Fruit fly (Drosophila melanogaster) whole organism, adult: Measurements from ENCODE around the gene Hsp60A.

Source experiments
- CG11617 ChIP-seq: fragments of 200-800 bp; sonication (Bioruptor generic); optimal IDR thresholded peaks from 2 replicates; lab custom pipeline; 2017; ENCODE audit warnings: mild to moderate bottlenecking, missing biosample characterization, missing genetic modification reagents, missing genetic modification characterization
- CG12768 ChIP-seq: fragments of 200-800 bp; sonication (Bioruptor generic); optimal IDR thresholded peaks from 2 replicates; lab custom pipeline; 2017; ENCODE audit warnings: missing biosample characterization, missing genetic modification characterization, mild to moderate bottlenecking, moderate library complexity, missing genetic modification reagents
- CG14711 ChIP-seq: fragments of 200-800 bp; sonication (Bioruptor generic); optimal IDR thresholded peaks from 2 replicates; lab custom pipeline; 2018; ENCODE audit warnings: missing biosample characterization, mild to moderate bottlenecking, missing genetic modification characterization, moderate library complexity
- CG1620 ChIP-seq: fragments of 200-800 bp; sonication (Bioruptor generic); optimal IDR thresholded peaks from 2 replicates; lab custom pipeline; 2016; ENCODE audit warnings: missing biosample characterization, missing genetic modification characterization
- CG33017 ChIP-seq: fragments of 200-800 bp; sonication (Bioruptor generic); optimal IDR thresholded peaks from 2 replicates; lab custom pipeline; 2018; ENCODE audit warnings: missing biosample characterization, mild to moderate bottlenecking, missing genetic modification characterization, moderate library complexity
- CG5204 ChIP-seq: fragments of 200-800 bp; sonication (Bioruptor generic); optimal IDR thresholded peaks from 2 replicates; lab custom pipeline; 2016; ENCODE audit warnings: missing biosample characterization, missing genetic modification characterization
- CG7045 ChIP-seq: fragments of 200-800 bp; sonication (Bioruptor generic); optimal IDR thresholded peaks from 2 replicates; lab custom pipeline; 2017; ENCODE audit warnings: missing biosample characterization, mild to moderate bottlenecking, missing genetic modification characterization
- CG7101 ChIP-seq: fragments of 200-800 bp; sonication (Bioruptor generic); optimal IDR thresholded peaks from 2 replicates; lab custom pipeline; 2018; ENCODE audit warnings: missing biosample characterization, mild to moderate bottlenecking, missing genetic modification characterization, moderate library complexity
- Clk ChIP-seq: fragments of 200-800 bp; sonication (Bioruptor generic); optimal IDR thresholded peaks from 2 replicates; lab custom pipeline; 2017; ENCODE audit warnings: missing biosample characterization, missing genetic modification characterization
- Crg-1 ChIP-seq: fragments of 200-800 bp; sonication (Bioruptor generic); optimal IDR thresholded peaks from 2 replicates; lab custom pipeline; 2016; ENCODE audit warnings: missing biosample characterization, missing genetic modification characterization
- Hr96 ChIP-seq: fragments of 200-800 bp; sonication (Bioruptor generic); optimal IDR thresholded peaks from 2 replicates; lab custom pipeline; 2016; ENCODE audit warnings: missing biosample characterization, missing genetic modification characterization
- Mnt ChIP-seq: fragments of 200-800 bp; sonication (Bioruptor generic); optimal IDR thresholded peaks from 2 replicates; lab custom pipeline; 2016; ENCODE audit warnings: missing biosample characterization, mild to moderate bottlenecking, missing genetic modification characterization
- bab1 ChIP-seq: fragments of 200-800 bp; sonication (Bioruptor generic); optimal IDR thresholded peaks from 3 replicates; lab custom pipeline; 2019; ENCODE audit warnings: missing biosample characterization, mild to moderate bottlenecking, missing genetic modification characterization, moderate library complexity
- cic ChIP-seq: fragments of 200-800 bp; sonication (Bioruptor generic); optimal IDR thresholded peaks from 2 replicates; lab custom pipeline; 2017; ENCODE audit warnings: missing biosample characterization, mild to moderate bottlenecking, missing genetic modification characterization, moderate library complexity
- cnc ChIP-seq, 2 experiments: fragments of >200 bp; optimal IDR thresholded peaks; 2 replicates each; lab custom pipeline; 2017
- kay ChIP-seq: fragments of 200-800 bp; sonication (Bioruptor generic); peaks from one replicate; lab custom pipeline; 2016; ENCODE audit warnings: missing biosample characterization, missing genetic modification characterization, borderline replicate concordance
- ovo ChIP-seq: fragments of 200-800 bp; sonication (Bioruptor generic); optimal IDR thresholded peaks from 2 replicates; lab custom pipeline; 2016; ENCODE audit warnings: missing biosample characterization, missing genetic modification characterization
- pad ChIP-seq: fragments of 200-800 bp; sonication (Bioruptor generic); optimal IDR thresholded peaks from 3 replicates; lab custom pipeline; 2017; ENCODE audit warnings: missing biosample characterization, missing genetic modification characterization, mild to moderate bottlenecking, moderate library complexity, missing genetic modification reagents
- tj ChIP-seq: fragments of 200-800 bp; sonication (Bioruptor generic); optimal IDR thresholded peaks from 3 replicates; lab custom pipeline; 2017; ENCODE audit warnings: missing biosample characterization, mild to moderate bottlenecking, missing genetic modification characterization, moderate library complexity
- toe ChIP-seq: fragments of 200-800 bp; sonication (Bioruptor generic); optimal IDR thresholded peaks from 2 replicates; lab custom pipeline; 2016; ENCODE audit warnings: missing biosample characterization, missing genetic modification characterization

Gene Hsp60A

dm6 chrX:11128828-11129227 lies 20.5 kb downstream of the Hsp60A start, which contains the start of gene SrpRalpha:
Gene SrpRalpha, minus strand, starts transcription at chrX:11129087.
- TF ChIP-seq Clk (GFP tag; lab: Kevin White, UChicago) (no peak), CG7045 (GFP tag; lab: Kevin White, UChicago) (no peak), CG7101 (no peak), Crg-1 (GFP tag; lab: Kevin White, UChicago) (no peak), bab1 (GFP tag; lab: Kevin White, UChicago) (peak; percentile 9), CG1620 (GFP tag; lab: Kevin White, UChicago) (no peak)

DNA sequence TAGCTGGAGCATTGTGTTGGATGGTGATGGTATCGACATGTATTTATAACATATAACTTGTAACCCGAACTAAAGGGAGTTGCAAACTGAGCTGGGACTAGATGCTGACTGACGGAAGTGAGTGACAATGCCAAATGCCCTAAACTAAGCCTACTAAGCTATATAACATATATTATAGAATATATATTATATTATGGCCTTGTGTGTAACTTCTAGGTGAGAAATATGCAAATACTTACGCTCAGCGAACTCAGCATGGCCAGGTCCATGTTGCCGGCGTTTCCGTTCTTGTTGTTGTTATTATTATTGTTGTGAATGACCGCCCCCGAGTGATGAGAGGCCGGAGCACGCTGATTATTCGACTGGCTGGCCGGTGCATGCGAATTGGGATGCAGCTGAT lies 24.0 kb downstream of the Hsp60A start, which contains the start of gene CG44385:
Gene CG44385, minus strand, starts transcription at position 101 of the 400 bp plus-strand sequence.
- no peak for TF ChIP-seq Crg-1 (GFP tag; lab: Kevin White, UChicago)
- TF ChIP-seq CG1620 (GFP tag; lab: Kevin White, UChicago): no peak
- no peak for TF ChIP-seq bab1 (GFP tag; lab: Kevin White, UChicago)
- TF ChIP-seq Hr96 (GFP tag; lab: Kevin White, UChicago): no peak
- TF ChIP-seq kay (GFP tag; lab: Kevin White, UChicago): no peak
- TF ChIP-seq tj (GFP tag; lab: Kevin White, UChicago): no peak
- TF ChIP-seq CG11617 (GFP tag; lab: Kevin White, UChicago): no peak
- no peak for TF ChIP-seq pad (GFP tag; lab: Kevin White, UChicago)
- no peak for TF ChIP-seq CG33017 (tag; lab: Kevin White, UChicago)
- no peak for TF ChIP-seq ovo
- no peak for TF ChIP-seq CG12768 (GFP tag; lab: Kevin White, UChicago)
- no peak for TF ChIP-seq cnc (optimal IDR thresholded peaks at IDR 0.05; lab: Kevin White, UChicago)
- no peak for TF ChIP-seq cic (GFP tag; lab: Kevin White, UChicago)
- no peak for TF ChIP-seq CG14711 (tag; lab: Kevin White, UChicago)
- TF ChIP-seq CG7101: no peak
- no peak for TF ChIP-seq Mnt
- no peak for TF ChIP-seq Clk (GFP tag; lab: Kevin White, UChicago)

- TF ChIP-seq ovo (peak; percentile 33), kay (GFP tag; lab: Kevin White, UChicago) (no peak), CG1620 (GFP tag; lab: Kevin White, UChicago) (peak; percentile 23)
Observed at dm6 chrX:11135840-11136586, 27.7 kb downstream of the Hsp60A start.

- TF ChIP-seq toe (GFP tag; lab: Kevin White, UChicago): no peak
- peak; percentile 39 for TF ChIP-seq tj (GFP tag; lab: Kevin White, UChicago)
- no peak for TF ChIP-seq bab1 (GFP tag; lab: Kevin White, UChicago)
- TF ChIP-seq ovo: peak; percentile 31
- peak; percentile 50 for TF ChIP-seq Mnt
- peak; percentile 35 for TF ChIP-seq CG11617 (GFP tag; lab: Kevin White, UChicago)
- TF ChIP-seq cnc (optimal IDR thresholded peaks at IDR 0.05; lab: Kevin White, UChicago): no peak
- peak; percentile 20 for TF ChIP-seq CG7045 (GFP tag; lab: Kevin White, UChicago)
- peak; percentile 76 for TF ChIP-seq Crg-1 (GFP tag; lab: Kevin White, UChicago)
- TF ChIP-seq CG5204 (GFP tag; lab: Kevin White, UChicago): no peak
- TF ChIP-seq CG7101: peak; percentile 72
- TF ChIP-seq CG33017 (tag; lab: Kevin White, UChicago): no peak
- TF ChIP-seq cic (GFP tag; lab: Kevin White, UChicago): no peak
- no peak for TF ChIP-seq Clk (GFP tag; lab: Kevin White, UChicago)
- TF ChIP-seq kay (GFP tag; lab: Kevin White, UChicago): no peak
- no peak for TF ChIP-seq Hr96 (GFP tag; lab: Kevin White, UChicago)
- TF ChIP-seq CG14711 (tag; lab: Kevin White, UChicago): peak; percentile 45
- peak; percentile 79 for TF ChIP-seq pad (GFP tag; lab: Kevin White, UChicago)
- peak; percentile 85 for TF ChIP-seq CG1620 (GFP tag; lab: Kevin White, UChicago)
- TF ChIP-seq CG12768 (GFP tag; lab: Kevin White, UChicago): peak; percentile 35
Observed at dm6 chrX:11136587-11137512, 28.6 kb downstream of the Hsp60A start, which contains the start of gene Klp10A. Gene Klp10A, minus strand, starts transcription at chrX:11137118.

DNA sequence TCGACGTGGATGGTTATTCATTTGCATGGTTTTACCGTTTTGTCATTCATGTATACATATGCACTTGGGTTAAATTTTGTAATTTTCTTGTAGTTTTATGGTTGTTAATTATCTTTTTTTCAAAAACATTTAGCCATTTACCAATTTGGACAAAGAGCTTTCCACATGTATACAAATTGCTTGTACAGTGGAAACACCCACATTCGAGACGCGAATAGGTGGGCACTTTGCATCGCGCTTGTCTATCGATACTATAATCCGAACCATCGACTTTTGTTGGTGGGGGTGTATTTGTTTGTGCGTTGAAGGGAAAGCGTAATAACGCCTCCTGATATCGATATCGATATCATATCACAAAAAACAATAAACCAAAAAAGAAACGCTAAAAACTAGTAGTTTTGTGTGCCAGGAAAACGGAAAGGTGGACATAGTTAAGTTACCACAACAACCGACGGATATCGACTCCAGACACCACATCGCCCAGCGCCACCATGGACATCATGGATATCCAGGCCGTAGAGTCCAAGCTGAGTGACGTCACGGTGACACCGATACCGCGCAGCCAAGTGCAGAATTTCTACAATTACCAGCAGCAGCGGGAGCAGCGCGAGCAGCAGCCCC lies 29.4 kb downstream of the Hsp60A start, which contains the start of gene CDK2AP1:
Gene CDK2AP1, plus strand, starts transcription at position 294 of the 621 bp plus-strand sequence.
- TF ChIP-seq Hr96 (GFP tag; lab: Kevin White, UChicago) (no peak), toe (GFP tag; lab: Kevin White, UChicago) (peak; percentile 32), CG1620 (GFP tag; lab: Kevin White, UChicago) (no peak), tj (GFP tag; lab: Kevin White, UChicago) (no peak), Crg-1 (GFP tag; lab: Kevin White, UChicago) (no peak), Mnt (peak; percentile 51), CG5204 (GFP tag; lab: Kevin White, UChicago) (no peak), CG12768 (GFP tag; lab: Kevin White, UChicago) (no peak), cic (GFP tag; lab: Kevin White, UChicago) (no peak), CG7101 (no peak), bab1 (GFP tag; lab: Kevin White, UChicago) (peak; percentile 49), pad (GFP tag; lab: Kevin White, UChicago) (no peak), kay (GFP tag; lab: Kevin White, UChicago) (no peak), CG33017 (tag; lab: Kevin White, UChicago) (no peak), CG7045 (GFP tag; lab: Kevin White, UChicago) (no peak), ovo (no peak), Clk (GFP tag; lab: Kevin White, UChicago) (no peak), CG14711 (tag; lab: Kevin White, UChicago) (no peak), cnc (optimal IDR thresholded peaks at IDR 0.05; lab: Kevin White, UChicago) (no peak), CG11617 (GFP tag; lab: Kevin White, UChicago) (no peak)
